Worm (Caenorhabditis elegans) whole organism, L1 larva: ENCODE results near the gene F27D9.7.

Source experiments
- alr-1 ChIP-seq: fragments of 200-800 bp; sonication (Bioruptor generic); optimal IDR thresholded peaks from 2 replicates; lab custom pipeline; 2018; ENCODE audit warnings: borderline replicate concordance, mild to moderate bottlenecking, missing genetic modification characterization, missing compliant biosample characterization
- fkh-8 ChIP-seq: sonication (generic microtip); optimal IDR thresholded peaks from 2 replicates; lab custom pipeline; 2016; ENCODE audit warnings: mild to moderate bottlenecking, missing genetic modification characterization, missing compliant biosample characterization
- jun-1 ChIP-seq: fragments of 150-350 bp; optimal IDR thresholded peaks from 2 replicates; lab custom pipeline; 2014; ENCODE audit warnings: missing biosample characterization, missing genetic modification reagents, missing genetic modification characterization
- lin-39 ChIP-seq: fragments of 150-350 bp; optimal IDR thresholded peaks from 2 replicates; lab custom pipeline; 2014; ENCODE audit warnings: missing biosample characterization, missing genetic modification reagents, missing genetic modification characterization
- lsy-2 ChIP-seq, 2 experiments: fragments of 150-350 bp; optimal IDR thresholded peaks; 2 replicates each; lab custom pipeline; 2014; ENCODE audit warnings: missing biosample characterization in 2 of 2, missing genetic modification characterization in 2 of 2
- mab-9 ChIP-seq: fragments of 200-800 bp; sonication (Bioruptor generic); IDR thresholded peaks from 2 replicates; pipeline ENCODE4 v1.3.6; 2022; ENCODE audit warnings: missing genetic modification reagents, missing genetic modification characterization, missing compliant biosample characterization
- nhr-47 ChIP-seq: sonication (generic microtip); optimal IDR thresholded peaks from 2 replicates; lab custom pipeline; 2016; ENCODE audit warnings: mild to moderate bottlenecking, missing genetic modification characterization, moderate library complexity, missing compliant biosample characterization
- unc-62 ChIP-seq: fragments of 150-350 bp; optimal IDR thresholded peaks from 2 replicates; lab custom pipeline; 2014; ENCODE audit warnings: missing biosample characterization, missing genetic modification reagents, missing genetic modification characterization
- ztf-4 ChIP-seq: fragments of 150-350 bp; optimal IDR thresholded peaks from 2 replicates; lab custom pipeline; 2014; ENCODE audit warnings: missing biosample characterization, missing genetic modification characterization

- no peak for TF ChIP-seq lin-39
- no peak for TF ChIP-seq mab-9 (GFP tag; lab: Robert Waterston, UW)
- TF ChIP-seq nhr-47 (tag; lab: Kevin White, UChicago), result no peak
- TF ChIP-seq lsy-2 (tag; optimal IDR thresholded peaks at IDR 0.05; lab: Kevin White, UChicago), result no peak
- TF ChIP-seq unc-62 (GFP tag; lab: Kevin White, UChicago), result no peak
- TF ChIP-seq ztf-4, result no peak
- TF ChIP-seq jun-1, result no peak
- TF ChIP-seq alr-1 (tag; lab: Kevin White, UChicago), result no peak
- TF ChIP-seq fkh-8 (tag; lab: Kevin White, UChicago), result no peak
Measured at ce11 chrX:7679835-7680234, 9.3 kb upstream of the F27D9.7 start.
